Worm (Caenorhabditis elegans): ENCODE results near the gene lact-2.

- TF ChIP-seq nhr-28 (tag; optimal IDR thresholded peaks at IDR 0.05) (no peak), ztf-11 (tag; optimal IDR thresholded peaks at IDR 0.05) (no peak), blmp-1 (tag; optimal IDR thresholded peaks at IDR 0.05) (no peak), ceh-83 (GFP tag; optimal IDR thresholded peaks at IDR 0.05) (no peak), nhr-12 (tag; optimal IDR thresholded peaks at IDR 0.05) (no peak), snpc-4 (tag; optimal IDR thresholded peaks at IDR 0.05) (no peak), ces-1 (GFP tag; optimal IDR thresholded peaks at IDR 0.05) (no peak), elt-3 (tag; optimal IDR thresholded peaks at IDR 0.05) (no peak)
Observed at ce11 chrII:10147502-10147901, 52.8 kb downstream of the lact-2 start.
